Worm (Caenorhabditis elegans) whole organism, L3 larva: ENCODE data around the gene C29F7.2.
"Not testable (repeated sequence)": the region's sequence is repeated elsewhere in the genome, so short reads cannot be mapped to it uniquely, and the experiment has no call there.

Source experiments
- ceh-82 ChIP-seq: fragments of 150-350 bp; optimal IDR thresholded peaks from 2 replicates; lab custom pipeline; 2014; ENCODE audit warnings: missing biosample characterization, missing genetic modification characterization
- egl-5 ChIP-seq: fragments of 150-350 bp; optimal IDR thresholded peaks from 2 replicates; lab custom pipeline; 2017; ENCODE audit warnings: missing biosample characterization, missing genetic modification reagents, missing genetic modification characterization, inconsistent platforms
- mdl-1 ChIP-seq: fragments of 150-350 bp; optimal IDR thresholded peaks from 2 replicates; lab custom pipeline; 2014; ENCODE audit warnings: missing biosample characterization, missing genetic modification characterization

DNA sequence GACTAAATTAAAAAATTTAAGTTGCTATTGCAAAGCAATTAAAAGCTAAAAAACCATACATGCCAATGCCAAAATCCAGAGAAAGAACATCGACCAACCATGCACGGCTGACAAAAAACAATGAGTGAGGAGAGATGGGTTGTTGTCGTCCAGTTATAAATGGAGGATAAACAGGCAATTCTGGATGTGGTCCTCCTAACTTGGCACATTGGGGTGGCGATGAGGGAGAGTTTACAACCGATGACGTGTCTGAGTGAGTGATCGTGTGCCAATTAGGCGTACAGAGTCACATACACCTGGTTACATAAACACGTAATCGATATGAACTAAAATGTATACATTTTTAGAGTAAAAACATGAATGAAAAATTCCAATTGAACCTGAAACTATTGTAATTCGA lies 15.5 kb downstream of the C29F7.2 start, which contains the start of gene C29F7.10:
- not testable (repeated sequence) for TF ChIP-seq mdl-1 (tag; lab: Kevin White, UChicago); egl-5 (tag; lab: Kevin White, UChicago); ceh-82
